Worm (Caenorhabditis elegans): ENCODE results near the gene nra-3.

The nra-3 gene

DNA sequence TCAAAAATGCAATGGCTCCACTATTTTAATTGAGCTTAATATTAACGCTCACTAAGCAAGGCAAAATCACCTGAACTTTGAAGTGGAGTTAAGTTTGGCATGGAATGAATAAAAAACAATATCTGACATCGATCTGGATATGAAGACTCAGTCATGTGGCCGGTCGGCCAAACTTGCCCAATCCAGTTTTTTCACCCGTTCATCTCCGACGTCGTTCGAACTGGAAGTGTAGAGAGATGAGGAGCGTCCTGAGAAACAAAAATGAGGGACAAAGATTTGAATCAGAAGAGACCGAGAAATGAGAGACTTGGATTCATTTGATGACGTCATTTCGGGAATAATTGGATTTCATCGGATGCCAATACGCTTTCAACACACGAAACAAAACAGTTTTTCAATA is 6.8 kb upstream of the nra-3 start:
- TF ChIP-seq unc-120 (tag; optimal IDR thresholded peaks at IDR 0.05; ENCODE audit: poor library complexity, severe bottlenecking) (no peak), zip-8 (tag; optimal IDR thresholded peaks at IDR 0.05) (peak; percentile 20)

DNA sequence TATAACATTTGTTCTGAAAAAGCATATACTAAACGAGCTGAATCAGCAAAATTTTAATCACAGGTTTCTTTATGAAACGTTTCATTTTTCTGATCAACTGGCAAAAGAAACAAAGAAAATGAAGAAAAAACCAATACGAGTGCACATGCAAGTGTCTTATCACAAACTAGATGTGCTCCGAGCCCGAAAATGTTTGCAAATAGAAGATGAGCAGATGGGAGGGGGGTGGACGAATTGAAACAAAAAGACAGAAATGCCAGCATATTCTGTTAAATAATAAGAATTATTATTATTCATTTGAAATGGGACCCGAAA is 2.7 kb upstream of the nra-3 start:
- TF ChIP-seq hlh-1 (tag; optimal IDR thresholded peaks at IDR 0.05) (no peak), nhr-28 (tag; optimal IDR thresholded peaks at IDR 0.05) (no peak), unc-120 (tag; optimal IDR thresholded peaks at IDR 0.05; ENCODE audit: poor library complexity, severe bottlenecking) (no peak), mab-5 (tag; optimal IDR thresholded peaks at IDR 0.05) (no peak), elt-3 (tag; optimal IDR thresholded peaks at IDR 0.05) (no peak), tbx-8 (GFP tag; optimal IDR thresholded peaks at IDR 0.05) (no peak), flh-1 (GFP tag; optimal IDR thresholded peaks at IDR 0.05) (no peak), sptf-1 (tag; optimal IDR thresholded peaks at IDR 0.05) (no peak), ceh-83 (GFP tag; optimal IDR thresholded peaks at IDR 0.05) (no peak), nhr-2 (tag; optimal IDR thresholded peaks at IDR 0.05) (no peak), ceh-43 (GFP tag; optimal IDR thresholded peaks at IDR 0.05) (no peak), unc-39 (tag; optimal IDR thresholded peaks at IDR 0.05) (no peak), lin-32 (GFP tag; optimal IDR thresholded peaks at IDR 0.05) (no peak), sem-2 (GFP tag; optimal IDR thresholded peaks at IDR 0.05) (no peak)

DNA sequence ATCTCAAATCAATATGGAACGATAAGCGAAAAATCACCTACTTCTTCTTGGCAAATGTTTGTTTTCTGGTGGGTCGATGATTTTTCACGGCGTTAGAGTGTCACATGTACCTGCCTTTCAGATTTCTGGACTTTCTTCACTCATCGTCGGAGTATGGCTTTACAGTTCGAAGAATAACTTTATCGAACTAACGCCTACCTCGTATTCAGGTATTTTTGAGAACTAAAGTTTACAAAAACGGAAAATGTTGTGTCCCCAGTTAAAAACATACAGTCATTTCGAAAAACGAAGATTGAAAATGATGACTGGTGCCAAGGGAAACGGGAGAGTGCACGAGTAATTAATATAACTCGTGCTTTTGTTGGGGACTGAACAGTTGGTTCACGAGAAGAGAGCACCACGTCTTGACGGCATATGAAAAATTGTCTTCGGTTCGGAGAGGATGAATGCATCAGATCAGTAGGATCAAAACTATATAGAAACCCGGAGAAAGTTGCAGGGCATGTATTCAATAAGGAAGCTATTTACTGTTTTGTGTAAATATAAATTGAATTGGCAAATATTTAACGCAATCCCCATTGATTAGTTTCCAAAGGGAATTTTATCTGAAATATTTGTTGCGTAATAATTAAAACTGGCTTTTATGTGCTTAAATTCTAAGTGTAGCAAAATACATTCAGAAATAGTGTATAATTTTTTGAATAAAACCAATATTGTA is 2.2 kb upstream of the nra-3 start:
- TF ChIP-seq ceh-39 (tag; optimal IDR thresholded peaks at IDR 0.05) (no peak), hlh-1 (tag; optimal IDR thresholded peaks at IDR 0.05) (peak; percentile 92), cnd-1 (tag; optimal IDR thresholded peaks at IDR 0.05) (peak; percentile 47), sptf-1 (tag; optimal IDR thresholded peaks at IDR 0.05) (no peak), zip-8 (tag; optimal IDR thresholded peaks at IDR 0.05) (peak; percentile 94)

DNA sequence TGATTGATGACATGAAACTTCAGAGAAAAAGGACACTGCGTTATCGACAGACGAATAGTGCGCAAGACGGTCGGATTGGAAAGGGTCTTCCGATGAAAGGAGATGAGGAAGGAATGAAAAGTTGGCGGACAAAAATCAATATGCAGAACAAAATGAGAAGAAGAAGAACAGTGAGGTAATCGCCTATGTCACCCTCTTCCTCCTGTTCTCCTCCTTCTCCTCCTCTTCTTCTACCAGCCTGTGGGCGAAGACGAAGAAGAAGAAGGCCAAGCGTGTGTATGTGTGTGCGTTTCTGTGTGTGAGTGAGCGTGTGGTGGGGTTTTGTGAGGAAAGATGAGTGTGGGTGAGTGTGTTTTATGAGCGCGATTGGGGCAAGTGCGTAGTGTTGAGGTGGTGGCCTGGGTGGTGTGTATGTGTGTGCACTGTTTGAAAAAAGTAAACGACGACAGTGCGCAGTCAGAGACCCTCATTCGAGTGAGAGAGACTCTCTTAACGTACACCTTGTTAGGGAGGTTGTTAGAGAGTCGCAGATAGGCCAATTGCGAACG is 1.0 kb upstream of the nra-3 start, which contains the start of gene tsp-21:
tsp-21 (plus strand) TSS at position 146 of the 548 bp plus-strand sequence.
- TF ChIP-seq elt-1 (tag; optimal IDR thresholded peaks at IDR 0.05; ENCODE audit: borderline replicate concordance, insufficient read depth) = peak; percentile 48
- TF ChIP-seq nhr-12 (tag; optimal IDR thresholded peaks at IDR 0.05) = peak; percentile 31
- no peak for TF ChIP-seq lsy-2 (tag; optimal IDR thresholded peaks at IDR 0.05)
- peak; percentile 76 for TF ChIP-seq M03D4.4 (tag; optimal IDR thresholded peaks at IDR 0.05)
- TF ChIP-seq cnd-1 (tag; optimal IDR thresholded peaks at IDR 0.05) = peak; percentile 96
- TF ChIP-seq ceh-43 (GFP tag; optimal IDR thresholded peaks at IDR 0.05) = no peak
- TF ChIP-seq lin-32 (GFP tag; optimal IDR thresholded peaks at IDR 0.05) = no peak
- peak; percentile 44 for TF ChIP-seq ces-1 (GFP tag; optimal IDR thresholded peaks at IDR 0.05)
- TF ChIP-seq lin-13 (tag; optimal IDR thresholded peaks at IDR 0.05) = peak; percentile 76
- TF ChIP-seq snpc-4 (tag; optimal IDR thresholded peaks at IDR 0.05) = no peak
- TF ChIP-seq unc-62 (GFP tag; optimal IDR thresholded peaks at IDR 0.05) = peak; percentile 42
- TF ChIP-seq mep-1 (tag; optimal IDR thresholded peaks at IDR 0.05) = peak; percentile 77
- no peak for TF ChIP-seq ceh-83 (GFP tag; optimal IDR thresholded peaks at IDR 0.05)
- no peak for TF ChIP-seq zip-8 (tag; optimal IDR thresholded peaks at IDR 0.05)
- no peak for TF ChIP-seq mab-5 (tag; optimal IDR thresholded peaks at IDR 0.05)
- no peak for TF ChIP-seq bed-3 (GFP tag; optimal IDR thresholded peaks at IDR 0.05)
- peak; percentile 43 for TF ChIP-seq unc-39 (tag; optimal IDR thresholded peaks at IDR 0.05)
- no peak for TF ChIP-seq nhr-76 (tag; optimal IDR thresholded peaks at IDR 0.05)
- peak; percentile 88 for TF ChIP-seq pha-4 (tag; optimal IDR thresholded peaks at IDR 0.05)
- no peak for TF ChIP-seq elt-3 (tag; optimal IDR thresholded peaks at IDR 0.05)
- peak; percentile 67 for TF ChIP-seq ceh-39 (tag; optimal IDR thresholded peaks at IDR 0.05)
- peak; percentile 52 for TF ChIP-seq nhr-237 (tag; optimal IDR thresholded peaks at IDR 0.05)
- TF ChIP-seq mls-2 (tag; optimal IDR thresholded peaks at IDR 0.05) = peak; percentile 83
- peak; percentile 38 for TF ChIP-seq ztf-11 (tag; optimal IDR thresholded peaks at IDR 0.05)
- TF ChIP-seq flh-1 (GFP tag; optimal IDR thresholded peaks at IDR 0.05) = no peak
- no peak for TF ChIP-seq tbx-8 (GFP tag; optimal IDR thresholded peaks at IDR 0.05)
- TF ChIP-seq ham-2 (GFP tag; optimal IDR thresholded peaks at IDR 0.05) = peak; percentile 45
- peak; percentile 79 for TF ChIP-seq nhr-2 (tag; optimal IDR thresholded peaks at IDR 0.05)
- TF ChIP-seq sem-2 (GFP tag; optimal IDR thresholded peaks at IDR 0.05) = peak; percentile 23
- TF ChIP-seq blmp-1 (tag; optimal IDR thresholded peaks at IDR 0.05) = no peak
- peak; percentile 47 for TF ChIP-seq unc-120 (tag; optimal IDR thresholded peaks at IDR 0.05; ENCODE audit: poor library complexity, severe bottlenecking)
- TF ChIP-seq drap-1 (GFP tag; optimal IDR thresholded peaks at IDR 0.05) = peak; percentile 52
- peak; percentile 83 for TF ChIP-seq hlh-1 (tag; optimal IDR thresholded peaks at IDR 0.05)
- TF ChIP-seq nhr-28 (tag; optimal IDR thresholded peaks at IDR 0.05) = no peak
- TF ChIP-seq sptf-1 (tag; optimal IDR thresholded peaks at IDR 0.05) = peak; percentile 83

Measured in whole organism, mixed stage, embryonic.